Worm (Caenorhabditis elegans): ENCODE data around the gene skih-2.

ce11 chrIV:11089527-11089926 lies 52.6 kb downstream of the skih-2 start, which contains the start of gene M7.7:
- no peak for TF ChIP-seq ces-1 (GFP tag; optimal IDR thresholded peaks at IDR 0.05)
- TF ChIP-seq ztf-11 (tag; optimal IDR thresholded peaks at IDR 0.05), result no peak
- no peak for TF ChIP-seq snpc-4 (tag; optimal IDR thresholded peaks at IDR 0.05)
- no peak for TF ChIP-seq unc-62 (GFP tag; optimal IDR thresholded peaks at IDR 0.05)
- TF ChIP-seq elt-1 (tag; optimal IDR thresholded peaks at IDR 0.05; ENCODE audit: borderline replicate concordance, insufficient read depth), result no peak
- TF ChIP-seq nhr-2 (tag; optimal IDR thresholded peaks at IDR 0.05), result no peak
- no peak for TF ChIP-seq bed-3 (GFP tag; optimal IDR thresholded peaks at IDR 0.05)
- TF ChIP-seq ceh-43 (GFP tag; optimal IDR thresholded peaks at IDR 0.05), result no peak
- no peak for TF ChIP-seq lin-13 (tag; optimal IDR thresholded peaks at IDR 0.05)
- no peak for TF ChIP-seq sptf-1 (tag; optimal IDR thresholded peaks at IDR 0.05)
- no peak for TF ChIP-seq drap-1 (GFP tag; optimal IDR thresholded peaks at IDR 0.05)

Measured in whole organism, mixed stage, embryonic.